Worm (Caenorhabditis elegans) whole organism, young adult: ENCODE data around the gene C02E7.7.
A peak's percentile ranks its signal among the peaks of the same experiment; 100 is the strongest.

Experiments used
- B0261.1 ChIP-seq: sonication (generic microtip); optimal IDR thresholded peaks from 2 replicates; lab custom pipeline; 2016; ENCODE audit warnings: mild to moderate bottlenecking, missing genetic modification characterization, moderate library complexity, missing compliant biosample characterization
- B0336.3 ChIP-seq: fragments of 200-800 bp; sonication (Bioruptor generic); IDR thresholded peaks from 2 replicates; pipeline ENCODE4 v1.3.6; 2022; ENCODE audit warnings: missing genetic modification characterization, missing compliant biosample characterization
- F23B12.7 ChIP-seq: sonication (generic microtip); optimal IDR thresholded peaks from 2 replicates; lab custom pipeline; 2017; ENCODE audit warnings: missing genetic modification characterization, mild to moderate bottlenecking, missing compliant biosample characterization, antibody characterized with exemption, moderate library complexity; ENCODE audit not compliant: insufficient read depth
- F33H1.4 ChIP-seq: fragments of 200-800 bp; sonication (Bioruptor generic); IDR thresholded peaks from 2 replicates; pipeline ENCODE4 v1.3.6; 2022; ENCODE audit warnings: missing genetic modification reagents, missing genetic modification characterization, missing compliant biosample characterization
- F52B5.7 ChIP-seq: sonication (generic microtip); optimal IDR thresholded peaks from 2 replicates; lab custom pipeline; 2016; ENCODE audit warnings: mild to moderate bottlenecking, missing genetic modification characterization, missing compliant biosample characterization
- F57A8.1 ChIP-seq: fragments of 200-800 bp; sonication (Bioruptor generic); optimal IDR thresholded peaks from 2 replicates; lab custom pipeline; 2018; ENCODE audit warnings: mild to moderate bottlenecking, missing genetic modification characterization, moderate library complexity, missing compliant biosample characterization
- K11D2.4 ChIP-seq: fragments of 200-800 bp; sonication (Bioruptor generic); IDR thresholded peaks from 2 replicates; pipeline ENCODE4 v1.3.6; 2022; ENCODE audit warnings: missing genetic modification reagents, missing genetic modification characterization, missing compliant biosample characterization
- K12H6.12 ChIP-seq: fragments of 200-800 bp; sonication (Bioruptor generic); optimal IDR thresholded peaks from 2 replicates; lab custom pipeline; 2018; ENCODE audit warnings: mild to moderate bottlenecking, missing genetic modification characterization, missing compliant biosample characterization
- T07F8.4 ChIP-seq: sonication (generic microtip); optimal IDR thresholded peaks from 2 replicates; lab custom pipeline; 2016; ENCODE audit warnings: mild to moderate bottlenecking, missing genetic modification characterization, moderate library complexity, missing compliant biosample characterization
- Y56A3A.18 ChIP-seq: fragments of 200-800 bp; sonication (Bioruptor generic); IDR thresholded peaks from 2 replicates; pipeline ENCODE4 v1.3.6; 2022; ENCODE audit warnings: missing genetic modification reagents, missing genetic modification characterization, missing compliant biosample characterization
- Y79H2A.3 ChIP-seq: fragments of 200-800 bp; sonication (Bioruptor generic); conservative IDR thresholded peaks from 2 replicates; pipeline ENCODE4 v1.3.6; 2022; ENCODE audit warnings: missing genetic modification reagents, missing genetic modification characterization, missing compliant biosample characterization
- akir-1 ChIP-seq: fragments of 200-800 bp; sonication (Bioruptor generic); optimal IDR thresholded peaks from 2 replicates; lab custom pipeline; 2018; ENCODE audit warnings: mild to moderate bottlenecking, missing genetic modification characterization, moderate library complexity, missing compliant biosample characterization
- ama-1 ChIP-seq, 3 experiments: fragments of 150-350 bp in 1 of 3; sonication (generic microtip) in 2 of 3; optimal IDR thresholded peaks; 2 replicates each; lab custom pipeline; 2014 to 2018; ENCODE audit warnings: missing biosample characterization in 2 of 3, missing genetic modification characterization in 2 of 3, missing genetic modification reagents in 2 of 3
- aptf-2 ChIP-seq: fragments of 200-800 bp; sonication (Bioruptor generic); conservative IDR thresholded peaks from 2 replicates; pipeline ENCODE4 v1.3.6; 2022; ENCODE audit warnings: missing genetic modification reagents, missing genetic modification characterization, missing compliant biosample characterization
- aptf-3 ChIP-seq: fragments of 200-800 bp; sonication (Bioruptor generic); IDR thresholded peaks from 2 replicates; pipeline ENCODE4 v1.3.6; 2022; ENCODE audit warnings: missing genetic modification characterization, missing compliant biosample characterization
- athp-1 ChIP-seq: sonication (generic microtip); optimal IDR thresholded peaks from 2 replicates; lab custom pipeline; 2017; ENCODE audit warnings: mild to moderate bottlenecking, missing genetic modification characterization, missing compliant biosample characterization
- bed-2 ChIP-seq: fragments of 200-800 bp; sonication (Bioruptor generic); IDR thresholded peaks from 2 replicates; pipeline ENCODE4 v1.3.6; 2022; ENCODE audit warnings: missing genetic modification reagents, missing genetic modification characterization, missing compliant biosample characterization
- cebp-2 ChIP-seq: fragments of 200-800 bp; sonication (Bioruptor generic); IDR thresholded peaks from 2 replicates; pipeline ENCODE4 v1.3.6; 2022; ENCODE audit warnings: missing genetic modification characterization, missing compliant biosample characterization
- ceh-100 ChIP-seq: fragments of 200-800 bp; sonication (Bioruptor generic); IDR thresholded peaks from 2 replicates; pipeline ENCODE4 v1.3.6; 2022; ENCODE audit warnings: missing genetic modification reagents, missing genetic modification characterization, missing compliant biosample characterization
- ceh-40 ChIP-seq: fragments of 200-800 bp; sonication (Bioruptor generic); IDR thresholded peaks from 2 replicates; pipeline ENCODE4 v1.3.6; 2022; ENCODE audit warnings: missing genetic modification characterization, missing compliant biosample characterization
- ceh-58 ChIP-seq: fragments of 200-800 bp; sonication (Bioruptor generic); IDR thresholded peaks from 2 replicates; pipeline ENCODE4 v1.3.6; 2022; ENCODE audit warnings: missing genetic modification characterization, missing compliant biosample characterization
- die-1 ChIP-seq: sonication (generic microtip); optimal IDR thresholded peaks from 2 replicates; lab custom pipeline; 2016; ENCODE audit warnings: missing genotype, mild to moderate bottlenecking, missing genetic modification characterization, missing compliant biosample characterization
- dox-1 ChIP-seq: fragments of 200-800 bp; sonication (Bioruptor generic); IDR thresholded peaks from 2 replicates; pipeline ENCODE4 v1.3.6; 2022; ENCODE audit warnings: missing genetic modification reagents, missing genetic modification characterization, missing compliant biosample characterization
- egl-18 ChIP-seq: fragments of 200-800 bp; sonication (Bioruptor generic); IDR thresholded peaks from 2 replicates; pipeline ENCODE4 v1.3.6; 2022; ENCODE audit warnings: missing genetic modification reagents, missing genetic modification characterization, missing compliant biosample characterization
- ekl-4 ChIP-seq: fragments of 200-800 bp; sonication (Bioruptor generic); IDR thresholded peaks from 2 replicates; pipeline ENCODE4 v1.3.6; 2022; ENCODE audit warnings: missing genetic modification reagents, missing genetic modification characterization, missing compliant biosample characterization
- fkh-3 ChIP-seq: sonication (generic microtip); optimal IDR thresholded peaks from 2 replicates; lab custom pipeline; 2016; ENCODE audit warnings: mild to moderate bottlenecking, missing genetic modification characterization, missing compliant biosample characterization
- hlh-12 ChIP-seq: sonication (generic microtip); optimal IDR thresholded peaks from 2 replicates; lab custom pipeline; 2016; ENCODE audit warnings: missing genetic modification characterization, missing compliant biosample characterization
- hlh-26 ChIP-seq: fragments of 200-800 bp; sonication (Bioruptor generic); conservative IDR thresholded peaks from 2 replicates; pipeline ENCODE4 v1.3.6; 2022; ENCODE audit warnings: missing genetic modification reagents, missing genetic modification characterization, missing compliant biosample characterization
- hsf-1 ChIP-seq: fragments of 200-800 bp; sonication (Bioruptor generic); IDR thresholded peaks from 2 replicates; pipeline ENCODE4 v1.3.6; 2022; ENCODE audit warnings: missing genetic modification reagents, missing genetic modification characterization, missing compliant biosample characterization
- let-526 ChIP-seq: fragments of 200-800 bp; sonication (Bioruptor generic); IDR thresholded peaks from 2 replicates; pipeline ENCODE4 v1.3.6; 2022; ENCODE audit warnings: missing genetic modification reagents, missing genetic modification characterization, missing compliant biosample characterization
- lin-35 ChIP-seq, 3 experiments: fragments of 150-350 bp in 2 of 3; sonication (generic microtip) in 1 of 3; optimal IDR thresholded peaks; 2 replicates each; lab custom pipeline; 2014 to 2018; ENCODE audit warnings: missing biosample characterization in 3 of 3, missing genetic modification characterization in 3 of 3, missing genetic modification reagents in 3 of 3
- lir-1 ChIP-seq: fragments of 200-800 bp; sonication (Bioruptor generic); conservative IDR thresholded peaks from 2 replicates; pipeline ENCODE4 v1.3.6; 2022; ENCODE audit warnings: missing genetic modification reagents, missing genetic modification characterization, missing compliant biosample characterization
- madf-3 ChIP-seq: fragments of 200-800 bp; sonication (Bioruptor generic); IDR thresholded peaks from 2 replicates; pipeline ENCODE4 v1.3.6; 2022; ENCODE audit warnings: missing genetic modification reagents, missing genetic modification characterization, missing compliant biosample characterization
- mcd-1 ChIP-seq: fragments of 200-800 bp; sonication (Bioruptor generic); IDR thresholded peaks from 2 replicates; pipeline ENCODE4 v1.3.6; 2022; ENCODE audit warnings: missing genetic modification reagents, missing genetic modification characterization, missing compliant biosample characterization
- nfya-1 ChIP-seq: sonication (generic microtip); optimal IDR thresholded peaks from 2 replicates; lab custom pipeline; 2017; ENCODE audit warnings: antibody characterized with exemption, missing compliant biosample characterization, missing genetic modification characterization, borderline replicate concordance; ENCODE audit not compliant: insufficient read depth
- nfya-2 ChIP-seq: fragments of 200-800 bp; sonication (Bioruptor generic); IDR thresholded peaks from 2 replicates; pipeline ENCODE4 v1.3.6; 2022; ENCODE audit warnings: missing genetic modification reagents, missing genetic modification characterization, missing compliant biosample characterization
- pbrm-1 ChIP-seq: fragments of 200-800 bp; sonication (Bioruptor generic); IDR thresholded peaks from 2 replicates; pipeline ENCODE4 v1.3.6; 2022; ENCODE audit warnings: missing genetic modification reagents, missing genetic modification characterization, missing compliant biosample characterization
- rcor-1 ChIP-seq: fragments of 200-800 bp; sonication (Bioruptor generic); IDR thresholded peaks from 2 replicates; pipeline ENCODE4 v1.3.6; 2022; ENCODE audit warnings: missing genetic modification reagents, missing genetic modification characterization, missing compliant biosample characterization
- sdz-38 ChIP-seq: sonication (generic microtip); optimal IDR thresholded peaks from 2 replicates; lab custom pipeline; 2016; ENCODE audit warnings: missing genotype, missing genetic modification characterization, missing compliant biosample characterization
- snpc-4 ChIP-seq, 5 experiments: fragments of 150-350 bp in 1 of 5; sonication (generic microtip) in 4 of 5; optimal IDR thresholded peaks; 2 replicates each; lab custom pipeline; 2014 to 2018; ENCODE audit warnings: missing genetic modification characterization in 5 of 5, missing biosample characterization in 3 of 5, antibody characterized with exemption in 2 of 5, mild to moderate bottlenecking in 2 of 5, missing compliant biosample characterization in 2 of 5, missing genotype in 2 of 5, moderate library complexity in 2 of 5, missing genetic modification reagents in 1 of 5
- sptf-2 ChIP-seq: fragments of 200-800 bp; sonication (Bioruptor generic); optimal IDR thresholded peaks from 2 replicates; lab custom pipeline; 2018; ENCODE audit warnings: mild to moderate bottlenecking, missing genetic modification characterization, missing compliant biosample characterization
- tbp1 ChIP-seq: fragments of 200-800 bp; sonication (Bioruptor generic); optimal IDR thresholded peaks from 2 replicates; lab custom pipeline; 2018; ENCODE audit warnings: mild to moderate bottlenecking, missing genetic modification characterization, missing compliant biosample characterization
- unc-130 ChIP-seq: sonication (generic microtip); optimal IDR thresholded peaks from 2 replicates; lab custom pipeline; 2016; ENCODE audit warnings: missing genetic modification reagents, missing genetic modification characterization, missing compliant biosample characterization
- unc-62 ChIP-seq: fragments of 150-350 bp; optimal IDR thresholded peaks from 2 replicates; lab custom pipeline; 2014; ENCODE audit warnings: missing biosample characterization, missing genetic modification reagents, missing genetic modification characterization
- xnd-1 ChIP-seq: sonication (generic microtip); optimal IDR thresholded peaks from 2 replicates; lab custom pipeline; 2016; ENCODE audit warnings: missing genotype, missing genetic modification reagents, missing genetic modification characterization, missing compliant biosample characterization
- ztf-25 ChIP-seq: fragments of 200-800 bp; sonication (Bioruptor generic); IDR thresholded peaks from 2 replicates; pipeline ENCODE4 v1.3.6; 2022; ENCODE audit warnings: missing genetic modification reagents, missing genetic modification characterization, missing compliant biosample characterization
- ztf-28 ChIP-seq: fragments of 200-800 bp; sonication (Bioruptor generic); IDR thresholded peaks from 2 replicates; pipeline ENCODE4 v1.3.6; 2022; ENCODE audit warnings: missing genetic modification reagents, missing genetic modification characterization, missing compliant biosample characterization
- ztf-3 ChIP-seq: fragments of 200-800 bp; sonication (Bioruptor generic); optimal IDR thresholded peaks from 2 replicates; lab custom pipeline; 2018; ENCODE audit warnings: mild to moderate bottlenecking, missing genetic modification characterization, missing compliant biosample characterization

Gene C02E7.7

ce11 chrV:4891305-4891704 is 27.1 kb downstream of the C02E7.7 start (continued):
- TF ChIP-seq lir-1 (GFP tag; lab: Robert Waterston, UW) (no peak), ztf-3 (GFP tag; lab: Kevin White, UChicago) (no peak), let-526 (GFP tag; lab: Robert Waterston, UW) (no peak), tbp1 (GFP tag; lab: Kevin White, UChicago) (peak; percentile 1), rcor-1 (GFP tag; lab: Robert Waterston, UW) (peak; percentile 52; the same call in 1 of the 2 replicates), nfya-1 (tag; lab: Kevin White, UChicago) (no peak), ama-1 (optimal IDR thresholded peaks at IDR 0.05; lab: Kevin White, UChicago) (no peak), ama-1 (GFP tag; optimal IDR thresholded peaks at IDR 0.05; lab: Kevin White, UChicago) (no peak), B0336.3 (GFP tag; lab: Robert Waterston, UW) (peak; percentile 84), ztf-25 (GFP tag; lab: Robert Waterston, UW) (no peak), pbrm-1 (GFP tag; lab: Robert Waterston, UW) (peak; percentile 62; the same call in 1 of the 2 replicates), unc-130 (GFP tag; lab: Kevin White, UChicago) (peak; percentile 6), madf-3 (peak; percentile 81), fkh-3 (tag; lab: Kevin White, UChicago) (no peak), F23B12.7 (no peak), sdz-38 (tag; lab: Kevin White, UChicago) (no peak), lin-35 (GFP tag; optimal IDR thresholded peaks at IDR 0.05; lab: Kevin White, UChicago) (peak in 1 of 3 experiments; percentile 7), aptf-2 (GFP tag; lab: Robert Waterston, UW) (no peak), akir-1 (GFP tag; lab: Kevin White, UChicago) (no peak), ceh-58 (GFP tag; lab: Robert Waterston, UW) (0 out of 2 replicates have a peak, but pooled peaks have one; percentile 15), Y79H2A.3 (GFP tag; lab: Robert Waterston, UW) (peak; percentile 85; the same call in 1 of the 2 replicates), K12H6.12 (tag; lab: Kevin White, UChicago) (no peak), hlh-12 (tag; lab: Kevin White, UChicago) (no peak), F57A8.1 (no peak), Y56A3A.18 (GFP tag; lab: Robert Waterston, UW) (0 out of 2 replicates have a peak, but pooled peaks have one; percentile 6), ztf-28 (GFP tag; lab: Robert Waterston, UW) (no peak), B0261.1 (no peak), mcd-1 (GFP tag; lab: Robert Waterston, UW) (0 out of 2 replicates have a peak, but pooled peaks have one; percentile 15), T07F8.4 (tag; lab: Kevin White, UChicago) (no peak), snpc-4 (GFP tag; optimal IDR thresholded peaks at IDR 0.05; lab: Kevin White, UChicago) (no peak), snpc-4 (tag; optimal IDR thresholded peaks at IDR 0.05; lab: Kevin White, UChicago) (peak in 2 of 4 experiments; percentile 6 to 31), hlh-26 (GFP tag; lab: Robert Waterston, UW) (no peak), egl-18 (GFP tag; lab: Robert Waterston, UW) (no peak), die-1 (tag; lab: Kevin White, UChicago) (peak; percentile 16), ceh-100 (GFP tag; lab: Robert Waterston, UW) (no peak), nfya-2 (no peak), F52B5.7 (no peak), athp-1 (no peak), dox-1 (GFP tag; lab: Robert Waterston, UW) (peak; percentile 23; the same call in 1 of the 2 replicates), F33H1.4 (GFP tag; lab: Robert Waterston, UW) (peak; percentile 45), ceh-40 (no peak), bed-2 (GFP tag; lab: Robert Waterston, UW) (no peak), xnd-1 (tag; lab: Kevin White, UChicago) (peak; percentile 74), aptf-3 (peak; percentile 6; the same call in 1 of the 2 replicates), cebp-2 (GFP tag; lab: Robert Waterston, UW) (0 out of 2 replicates have a peak, but pooled peaks have one; percentile 74), hsf-1 (peak; percentile 77), sptf-2 (GFP tag; lab: Kevin White, UChicago) (no peak), unc-62 (no peak), K11D2.4 (GFP tag; lab: Robert Waterston, UW) (no peak), ekl-4 (GFP tag; lab: Robert Waterston, UW) (peak; percentile 73)
